Worm (Caenorhabditis elegans): ENCODE measurements around the gene Y22D7AR.2.
A peak's percentile ranks its signal among the peaks of the same experiment; 100 is the strongest.

Gene Y22D7AR.2

DNA sequence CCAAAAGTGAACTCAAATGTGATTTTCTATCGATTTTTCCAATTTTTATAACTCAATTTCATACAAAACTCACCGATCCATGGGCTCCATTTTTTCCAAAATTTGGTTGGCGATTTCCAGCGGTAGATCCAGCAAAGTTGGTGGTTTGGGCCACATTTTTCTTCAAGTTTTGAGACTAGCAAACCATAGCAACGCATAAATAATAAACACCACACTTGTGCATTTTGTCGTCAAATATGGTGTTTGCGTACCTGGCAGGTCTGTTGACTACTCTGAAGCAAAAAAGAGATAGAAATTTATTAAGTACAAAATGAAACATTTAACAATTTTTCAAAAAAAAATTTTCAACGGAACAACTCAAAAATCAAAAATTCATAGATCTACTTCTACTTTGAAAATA lies 415 bp upstream of the Y22D7AR.2 start (continued):
- TF ChIP-seq fkh-8 (tag; optimal IDR thresholded peaks at IDR 0.05) (no peak), lin-13 (GFP tag; optimal IDR thresholded peaks at IDR 0.05) (no peak), ces-1 (GFP tag; optimal IDR thresholded peaks at IDR 0.05) (no peak), fos-1 (tag; optimal IDR thresholded peaks at IDR 0.05) (no peak), mdl-1 (tag; optimal IDR thresholded peaks at IDR 0.05) (no peak), egl-27 (tag; optimal IDR thresholded peaks at IDR 0.05) (no peak), nhr-90 (tag; optimal IDR thresholded peaks at IDR 0.05; ENCODE audit: poor library complexity) (no peak), pax-3 (tag; optimal IDR thresholded peaks at IDR 0.05) (no peak), ztf-11 (tag; optimal IDR thresholded peaks at IDR 0.05) (no peak), elt-2 (tag; optimal IDR thresholded peaks at IDR 0.05) (no peak), nhr-71 (tag; optimal IDR thresholded peaks at IDR 0.05) (no peak), efl-1 (optimal IDR thresholded peaks at IDR 0.05) (peak; percentile 29 to 44), efl-1 (GFP tag; optimal IDR thresholded peaks at IDR 0.05 in 1 of 2) (peak; percentile 44 to 74), alr-1 (tag; optimal IDR thresholded peaks at IDR 0.05; ENCODE audit: borderline replicate concordance) (no peak), nhr-77 (tag; optimal IDR thresholded peaks at IDR 0.05) (no peak), nhr-20 (tag; optimal IDR thresholded peaks at IDR 0.05) (no peak), nhr-84 (tag; optimal IDR thresholded peaks at IDR 0.05) (no peak), tlp-1 (tag; optimal IDR thresholded peaks at IDR 0.05) (no peak), C34B4.2 (tag; optimal IDR thresholded peaks at IDR 0.05) (no peak), unc-98 (GFP tag; IDR thresholded peaks at IDR 0.05) (no peak), lir-3 (tag; optimal IDR thresholded peaks at IDR 0.05; ENCODE audit: poor library complexity) (no peak), hpl-2 (GFP tag; optimal IDR thresholded peaks at IDR 0.05) (no peak), C16A3.4 (tag; optimal IDR thresholded peaks at IDR 0.05) (peak; percentile 12), ceh-8 (GFP tag; optimal IDR thresholded peaks at IDR 0.05) (no peak), fkh-4 (tag; optimal IDR thresholded peaks at IDR 0.05; ENCODE audit: borderline replicate concordance) (no peak)

DNA sequence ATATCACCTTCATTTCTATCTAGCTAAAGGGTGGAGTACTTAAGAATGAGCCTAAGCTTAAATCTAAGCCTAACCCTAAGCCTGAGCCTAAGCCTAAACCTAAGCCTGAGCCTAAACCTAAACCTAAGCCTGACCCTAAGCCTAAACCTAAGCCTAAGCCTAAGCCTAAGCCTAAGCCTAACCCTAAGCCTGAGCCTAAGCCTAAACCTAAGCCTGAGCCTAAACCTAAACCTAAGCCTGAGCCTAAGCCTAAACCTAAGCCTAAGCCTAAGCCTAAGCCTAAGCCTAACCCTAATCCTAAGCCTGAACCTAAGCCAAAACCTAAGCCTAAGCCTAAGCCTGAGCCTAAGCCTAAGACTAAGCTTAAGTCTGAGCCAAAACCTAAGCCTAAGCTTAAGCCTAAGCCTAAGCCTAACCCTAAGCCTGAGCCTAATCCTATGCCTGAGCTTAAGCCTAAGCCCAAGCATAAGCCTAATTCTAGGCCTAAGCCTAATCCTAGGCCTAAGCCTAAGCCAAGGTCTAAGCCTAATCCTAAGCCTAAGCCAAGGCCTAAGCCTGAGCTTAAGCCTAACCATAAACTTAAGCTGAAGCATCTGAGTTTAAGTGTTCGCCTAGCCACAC lies 8.4 kb downstream of the Y22D7AR.2 start:
- TF ChIP-seq pqm-1 (tag; optimal IDR thresholded peaks at IDR 0.05): no peak
- TF ChIP-seq swsn-7 (tag; optimal IDR thresholded peaks at IDR 0.05): no peak
- TF ChIP-seq ztf-4 (tag; optimal IDR thresholded peaks at IDR 0.05): no peak
- TF ChIP-seq tlp-1 (tag; optimal IDR thresholded peaks at IDR 0.05): no peak
- no peak for TF ChIP-seq ets-5 (GFP tag; IDR thresholded peaks at IDR 0.05)
- TF ChIP-seq efl-1 (optimal IDR thresholded peaks at IDR 0.05): no peak
- TF ChIP-seq efl-1 (GFP tag; optimal IDR thresholded peaks at IDR 0.05 in 1 of 2): no peak
- no peak for TF ChIP-seq nhr-19 (GFP tag; conservative IDR thresholded peaks at IDR 0.05)
- TF ChIP-seq zag-1 (tag; optimal IDR thresholded peaks at IDR 0.05): no peak
- no peak for TF ChIP-seq ceh-8 (GFP tag; optimal IDR thresholded peaks at IDR 0.05)
- no peak for TF ChIP-seq efl-3 (GFP tag; optimal IDR thresholded peaks at IDR 0.05)

- TF ChIP-seq lsy-2 (tag; optimal IDR thresholded peaks at IDR 0.05) (no peak), skn-1 (tag; optimal IDR thresholded peaks at IDR 0.05) (no peak), rnt-1 (tag; optimal IDR thresholded peaks at IDR 0.05) (no peak), unc-62 (GFP tag; optimal IDR thresholded peaks at IDR 0.05) (no peak), nhr-19 (GFP tag; conservative IDR thresholded peaks at IDR 0.05) (no peak), ceh-88 (GFP tag; IDR thresholded peaks at IDR 0.05) (no peak)
Measured at ce11 chrIII:1717772-1718171, 12.0 kb downstream of the Y22D7AR.2 start.

ce11 chrIII:1718800-1719199 lies 13.1 kb downstream of the Y22D7AR.2 start:
- TF ChIP-seq elt-3 (tag; optimal IDR thresholded peaks at IDR 0.05): no peak
- no peak for TF ChIP-seq lin-14 (GFP tag; optimal IDR thresholded peaks at IDR 0.05)
- no peak for TF ChIP-seq skn-1 (tag; optimal IDR thresholded peaks at IDR 0.05)
- no peak for TF ChIP-seq ztf-4 (tag; optimal IDR thresholded peaks at IDR 0.05)
- TF ChIP-seq egl-27 (tag; optimal IDR thresholded peaks at IDR 0.05): no peak
- no peak for TF ChIP-seq nhr-237 (tag; optimal IDR thresholded peaks at IDR 0.05)
- no peak for TF ChIP-seq nhr-84 (tag; optimal IDR thresholded peaks at IDR 0.05)
- no peak for TF ChIP-seq ama-1 (optimal IDR thresholded peaks at IDR 0.05)
- no peak for TF ChIP-seq ets-5 (GFP tag; IDR thresholded peaks at IDR 0.05)
- TF ChIP-seq mef-2 (tag; optimal IDR thresholded peaks at IDR 0.05): no peak
- TF ChIP-seq alr-1 (tag; optimal IDR thresholded peaks at IDR 0.05; ENCODE audit: borderline replicate concordance): no peak

Measured in whole organism, L1 larva.